Worm (Caenorhabditis elegans): ENCODE data around the gene C24A8.6.

Gene C24A8.6

DNA sequence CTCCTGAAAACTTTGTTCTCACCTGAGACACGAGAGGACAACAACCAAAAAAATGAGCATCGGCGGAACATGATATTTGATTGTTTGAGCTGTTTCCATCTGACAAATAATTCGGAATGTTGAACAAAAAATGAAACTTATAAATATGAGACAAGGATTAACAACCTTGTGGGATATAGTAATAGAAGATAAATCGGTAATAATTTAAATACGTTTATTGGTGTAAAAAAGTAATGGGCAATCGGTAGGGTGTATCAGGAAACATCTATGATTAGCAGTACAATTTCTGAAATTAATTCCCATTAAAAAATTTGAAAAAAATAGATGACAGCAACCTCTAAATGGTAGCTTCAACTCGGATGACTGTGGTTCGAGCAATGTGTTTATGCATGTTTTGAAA lies 35.2 kb upstream of the C24A8.6 start, which contains the start of gene R160.10:
Gene R160.10 (minus strand): TSS at position 101 of the 400 bp plus-strand sequence.
- no peak for TF ChIP-seq flt-1 (GFP tag; IDR thresholded peaks at IDR 0.05)

DNA sequence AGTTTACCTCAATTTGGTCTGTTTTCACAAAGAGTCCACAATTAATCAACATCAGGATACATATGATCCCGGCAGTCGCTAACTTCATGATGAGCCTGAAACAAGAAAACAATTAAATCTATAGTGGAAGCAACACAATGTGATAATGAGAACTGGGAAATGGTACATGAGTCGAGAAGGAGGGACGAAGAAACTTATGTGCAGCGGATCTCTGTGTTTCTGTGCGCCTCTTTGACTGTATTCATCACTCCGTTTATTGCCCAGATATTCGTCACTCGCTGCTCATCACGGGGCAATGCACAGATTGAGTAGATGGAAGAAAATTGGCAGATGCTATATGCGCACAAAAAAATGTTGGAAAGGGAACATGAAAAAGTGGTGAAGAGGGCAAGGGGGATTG lies 34.0 kb upstream of the C24A8.6 start, which contains the start of gene R160.3:
Gene R160.3 (minus strand): TSS at position 101 of the 400 bp plus-strand sequence.
- TF ChIP-seq hnd-1 (tag; optimal IDR thresholded peaks at IDR 0.05) (no peak), tra-4 (tag; optimal IDR thresholded peaks at IDR 0.05) (no peak), B0310.2 (tag; optimal IDR thresholded peaks at IDR 0.05) (no peak)

DNA sequence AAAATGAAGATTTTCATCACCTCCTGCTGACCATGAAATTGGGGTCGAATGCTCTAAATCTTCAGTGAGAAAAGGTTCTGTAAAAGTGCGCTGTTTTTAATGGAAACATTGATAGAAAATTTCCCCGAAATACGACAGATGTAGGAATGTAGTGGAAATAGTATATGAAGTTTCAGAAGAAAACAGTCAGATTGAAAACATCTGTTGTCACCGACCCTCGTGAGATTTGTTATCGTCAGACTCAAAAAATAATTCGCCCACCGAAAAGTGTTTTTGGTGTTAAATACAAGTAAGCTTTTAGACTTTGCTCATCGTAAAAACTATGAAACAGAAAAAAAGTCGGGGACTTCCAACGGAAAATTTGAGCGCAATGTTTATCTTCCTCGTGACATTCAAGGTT lies 32.7 kb upstream of the C24A8.6 start, which contains the start of gene F14H12.8:
Gene F14H12.8 (minus strand): TSS at position 101 of the 400 bp plus-strand sequence.
- TF ChIP-seq ets-7 (tag; optimal IDR thresholded peaks at IDR 0.05) (no peak), ceh-13 (GFP tag; optimal IDR thresholded peaks at IDR 0.05) (no peak), hmbx-1 (tag; optimal IDR thresholded peaks at IDR 0.05) (no peak), B0310.2 (tag; optimal IDR thresholded peaks at IDR 0.05) (no peak), flt-1 (GFP tag; IDR thresholded peaks at IDR 0.05) (no peak), F13C5.2 (tag; optimal IDR thresholded peaks at IDR 0.05) (no peak), hnd-1 (tag; optimal IDR thresholded peaks at IDR 0.05) (no peak), sea-1 (GFP tag; conservative IDR thresholded peaks at IDR 0.05) (no peak), pes-1 (GFP tag; IDR thresholded peaks at IDR 0.05) (no peak), tbx-37 (GFP tag; conservative IDR thresholded peaks at IDR 0.05) (no peak), ama-1 (optimal IDR thresholded peaks at IDR 0.05) (no peak), aly-1 (tag; optimal IDR thresholded peaks at IDR 0.05) (no peak), hmg-4 (GFP tag; optimal IDR thresholded peaks at IDR 0.05) (no peak), tra-4 (tag; optimal IDR thresholded peaks at IDR 0.05) (no peak), scrt-1 (GFP tag; IDR thresholded peaks at IDR 0.05) (no peak)

DNA sequence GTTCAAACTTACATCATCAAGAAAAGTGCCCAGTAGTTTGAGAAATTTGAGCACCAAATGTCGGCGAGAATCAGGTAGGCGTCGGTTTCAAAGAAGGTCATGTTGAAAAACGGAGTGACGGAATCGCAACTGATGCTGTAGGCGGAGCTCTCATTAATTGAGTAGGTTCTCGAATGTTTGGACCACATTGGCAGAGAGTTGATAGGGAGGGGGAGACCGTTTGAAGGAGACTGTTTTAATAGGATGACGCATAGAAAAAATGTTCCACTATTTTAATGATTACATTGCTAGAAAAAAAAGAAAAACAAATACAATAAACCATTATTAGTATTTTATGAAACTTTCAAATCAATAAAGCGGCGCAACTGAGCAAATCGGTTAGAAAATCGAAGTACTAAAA lies 31.0 kb upstream of the C24A8.6 start, which contains the start of gene F14H12.17:
Gene F14H12.17 (minus strand): TSS at position 101 of the 400 bp plus-strand sequence.
- TF ChIP-seq B0310.2 (tag; optimal IDR thresholded peaks at IDR 0.05) (no peak), F13C5.2 (tag; optimal IDR thresholded peaks at IDR 0.05) (no peak), sea-1 (GFP tag; conservative IDR thresholded peaks at IDR 0.05) (no peak), pes-1 (GFP tag; IDR thresholded peaks at IDR 0.05) (no peak), aly-1 (tag; optimal IDR thresholded peaks at IDR 0.05) (no peak), ets-7 (tag; optimal IDR thresholded peaks at IDR 0.05) (no peak), tbx-37 (GFP tag; conservative IDR thresholded peaks at IDR 0.05) (no peak), flt-1 (GFP tag; IDR thresholded peaks at IDR 0.05) (no peak), hmbx-1 (tag; optimal IDR thresholded peaks at IDR 0.05) (no peak), ama-1 (optimal IDR thresholded peaks at IDR 0.05) (no peak), hnd-1 (tag; optimal IDR thresholded peaks at IDR 0.05) (no peak), ceh-13 (GFP tag; optimal IDR thresholded peaks at IDR 0.05) (no peak), ceh-36 (tag; optimal IDR thresholded peaks at IDR 0.05) (no peak), tra-4 (tag; optimal IDR thresholded peaks at IDR 0.05) (no peak), scrt-1 (GFP tag; IDR thresholded peaks at IDR 0.05) (no peak)

DNA sequence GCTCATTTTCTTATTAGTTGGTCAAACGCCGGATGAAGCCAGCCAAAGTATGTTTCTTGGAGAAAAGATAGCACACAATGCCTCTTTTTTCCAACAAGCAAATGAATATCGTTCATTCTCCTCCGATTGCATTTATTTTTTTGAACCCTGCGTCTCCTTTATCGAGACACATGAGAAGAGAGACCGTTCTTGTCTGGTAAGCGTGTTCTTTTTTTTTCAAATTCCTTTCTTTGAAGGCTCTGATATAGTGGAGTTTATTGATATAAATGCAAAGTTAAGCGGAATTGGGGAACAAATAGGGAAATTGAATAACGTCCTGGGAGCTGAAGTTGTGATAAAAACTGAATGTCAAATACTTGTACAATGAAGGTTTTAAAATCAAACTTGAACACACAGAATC lies 30.3 kb upstream of the C24A8.6 start, which contains the start of gene F14H12.7:
Gene F14H12.7 (minus strand): TSS at position 101 of the 400 bp plus-strand sequence.
- TF ChIP-seq tbx-37 (GFP tag; conservative IDR thresholded peaks at IDR 0.05), result no peak
- TF ChIP-seq ama-1 (optimal IDR thresholded peaks at IDR 0.05), result no peak
- TF ChIP-seq tra-4 (tag; optimal IDR thresholded peaks at IDR 0.05), result no peak
- no peak for TF ChIP-seq hmbx-1 (tag; optimal IDR thresholded peaks at IDR 0.05)
- TF ChIP-seq hnd-1 (tag; optimal IDR thresholded peaks at IDR 0.05), result no peak
- no peak for TF ChIP-seq flt-1 (GFP tag; IDR thresholded peaks at IDR 0.05)
- TF ChIP-seq tbx-11 (GFP tag; IDR thresholded peaks at IDR 0.05), result no peak
- no peak for TF ChIP-seq scrt-1 (GFP tag; IDR thresholded peaks at IDR 0.05)
- TF ChIP-seq F13C5.2 (tag; optimal IDR thresholded peaks at IDR 0.05), result no peak
- no peak for TF ChIP-seq hmg-4 (GFP tag; optimal IDR thresholded peaks at IDR 0.05)
- TF ChIP-seq ets-7 (tag; optimal IDR thresholded peaks at IDR 0.05), result no peak

DNA sequence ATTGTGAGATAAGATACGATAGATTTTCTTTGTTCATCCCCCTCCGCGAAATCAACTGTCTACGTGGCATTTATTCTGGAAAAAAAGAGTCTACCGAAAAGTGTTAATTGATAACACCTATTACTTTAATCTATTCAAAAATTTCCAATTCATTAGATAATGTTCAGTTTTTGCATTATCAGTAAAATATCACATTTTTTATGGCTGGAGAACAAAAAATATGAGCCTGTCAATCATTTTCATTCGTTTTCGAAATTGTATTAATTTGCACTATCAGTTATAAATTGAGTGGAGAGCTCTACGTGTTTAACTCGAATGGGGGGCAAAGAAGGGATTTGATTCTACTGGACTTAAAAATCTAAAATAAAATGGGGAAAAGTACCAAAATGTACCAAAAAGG lies 26.8 kb upstream of the C24A8.6 start:
- no peak for TF ChIP-seq hnd-1 (tag; optimal IDR thresholded peaks at IDR 0.05)
- no peak for TF ChIP-seq F13C5.2 (tag; optimal IDR thresholded peaks at IDR 0.05)
- no peak for TF ChIP-seq aly-1 (tag; optimal IDR thresholded peaks at IDR 0.05)
- TF ChIP-seq sea-1 (GFP tag; conservative IDR thresholded peaks at IDR 0.05), result no peak
- TF ChIP-seq ets-7 (tag; optimal IDR thresholded peaks at IDR 0.05), result no peak
- TF ChIP-seq tbx-11 (GFP tag; IDR thresholded peaks at IDR 0.05), result no peak
- TF ChIP-seq ceh-36 (tag; optimal IDR thresholded peaks at IDR 0.05), result no peak
- TF ChIP-seq hmbx-1 (tag; optimal IDR thresholded peaks at IDR 0.05), result no peak
- TF ChIP-seq pes-1 (GFP tag; IDR thresholded peaks at IDR 0.05), result no peak
- no peak for TF ChIP-seq hmg-4 (GFP tag; optimal IDR thresholded peaks at IDR 0.05)
- TF ChIP-seq B0310.2 (tag; optimal IDR thresholded peaks at IDR 0.05), result no peak
- TF ChIP-seq ama-1 (optimal IDR thresholded peaks at IDR 0.05), result no peak

DNA sequence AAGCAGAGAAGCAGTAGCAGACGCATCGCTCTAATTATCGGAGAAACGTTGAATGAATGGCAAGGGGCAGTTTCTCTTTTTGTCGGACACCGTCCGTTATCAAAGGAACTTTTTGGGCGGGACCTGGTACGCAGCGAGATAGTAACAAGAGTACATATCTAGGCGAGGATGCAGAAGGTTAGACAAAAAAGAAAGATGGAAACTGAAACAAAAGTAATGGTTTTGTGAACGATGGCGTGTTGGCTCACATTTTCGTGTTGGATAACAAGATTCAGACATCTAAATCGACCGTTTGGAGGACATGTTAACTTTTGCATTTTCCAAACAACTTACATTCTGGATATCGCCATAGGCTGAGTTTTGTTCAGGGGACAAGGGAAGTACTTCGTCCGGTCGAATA lies 25.3 kb upstream of the C24A8.6 start, which contains the start of gene F14H12.6:
Gene F14H12.6 (minus strand): TSS at position 101 of the 400 bp plus-strand sequence.
- TF ChIP-seq hmg-4 (GFP tag; optimal IDR thresholded peaks at IDR 0.05) (no peak), B0310.2 (tag; optimal IDR thresholded peaks at IDR 0.05) (no peak), tbx-11 (GFP tag; IDR thresholded peaks at IDR 0.05) (no peak), F13C5.2 (tag; optimal IDR thresholded peaks at IDR 0.05) (no peak), pes-1 (GFP tag; IDR thresholded peaks at IDR 0.05) (no peak), tra-4 (tag; optimal IDR thresholded peaks at IDR 0.05) (no peak), hmbx-1 (tag; optimal IDR thresholded peaks at IDR 0.05) (no peak), ets-7 (tag; optimal IDR thresholded peaks at IDR 0.05) (no peak), tbx-37 (GFP tag; conservative IDR thresholded peaks at IDR 0.05) (no peak), ceh-36 (tag; optimal IDR thresholded peaks at IDR 0.05) (no peak), scrt-1 (GFP tag; IDR thresholded peaks at IDR 0.05) (no peak), sea-1 (GFP tag; conservative IDR thresholded peaks at IDR 0.05) (no peak), aly-1 (tag; optimal IDR thresholded peaks at IDR 0.05) (no peak), ceh-13 (GFP tag; optimal IDR thresholded peaks at IDR 0.05) (no peak), flt-1 (GFP tag; IDR thresholded peaks at IDR 0.05) (no peak), hnd-1 (tag; optimal IDR thresholded peaks at IDR 0.05) (no peak), ama-1 (optimal IDR thresholded peaks at IDR 0.05) (no peak)

DNA sequence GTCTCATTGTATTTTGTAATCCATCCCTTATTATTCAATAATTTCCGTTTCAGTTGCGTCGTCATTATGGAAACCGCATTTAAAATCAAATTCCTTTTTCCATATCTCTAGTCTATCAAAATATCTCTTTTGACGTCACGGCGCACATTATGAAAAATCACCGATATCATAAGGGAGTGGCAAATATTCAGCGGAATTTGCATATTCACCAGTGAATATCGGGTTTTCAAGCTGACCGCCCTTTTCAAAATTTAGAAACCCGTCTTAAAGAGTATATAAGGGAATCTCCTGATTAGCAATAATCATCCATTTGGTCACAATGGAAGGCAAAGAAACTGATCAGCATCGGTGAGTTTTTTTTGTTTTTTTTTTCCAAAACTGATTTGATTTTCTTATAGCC lies 21.1 kb upstream of the C24A8.6 start, which contains the start of gene col-165:
Gene col-165 (plus strand): TSS at position 301 of the 400 bp plus-strand sequence.
- TF ChIP-seq tra-4 (tag; optimal IDR thresholded peaks at IDR 0.05), result no peak
- TF ChIP-seq tbx-37 (GFP tag; conservative IDR thresholded peaks at IDR 0.05), result no peak
- TF ChIP-seq hmg-4 (GFP tag; optimal IDR thresholded peaks at IDR 0.05), result no peak
- TF ChIP-seq B0310.2 (tag; optimal IDR thresholded peaks at IDR 0.05), result no peak
- no peak for TF ChIP-seq F13C5.2 (tag; optimal IDR thresholded peaks at IDR 0.05)
- TF ChIP-seq sea-1 (GFP tag; conservative IDR thresholded peaks at IDR 0.05), result no peak
- TF ChIP-seq scrt-1 (GFP tag; IDR thresholded peaks at IDR 0.05), result no peak
- TF ChIP-seq hmbx-1 (tag; optimal IDR thresholded peaks at IDR 0.05), result no peak
- no peak for TF ChIP-seq ets-7 (tag; optimal IDR thresholded peaks at IDR 0.05)
- no peak for TF ChIP-seq aly-1 (tag; optimal IDR thresholded peaks at IDR 0.05)
- TF ChIP-seq ama-1 (optimal IDR thresholded peaks at IDR 0.05), result no peak
- no peak for TF ChIP-seq hnd-1 (tag; optimal IDR thresholded peaks at IDR 0.05)
- no peak for TF ChIP-seq tbx-11 (GFP tag; IDR thresholded peaks at IDR 0.05)

Data from whole organism, early embryonic.